Worm (Caenorhabditis elegans) whole organism, mixed stage, embryonic: Measurements from ENCODE around the gene T24B8.7.

Experiments used
- elt-3 ChIP-seq: fragments of 150-350 bp; optimal IDR thresholded peaks from 2 replicates; lab custom pipeline; 2014; ENCODE audit warnings: missing biosample characterization, missing genetic modification characterization
- mep-1 ChIP-seq: fragments of 150-350 bp; optimal IDR thresholded peaks from 2 replicates; lab custom pipeline; 2017; ENCODE audit warnings: missing biosample characterization, missing genetic modification reagents, missing genetic modification characterization, inconsistent platforms
- snpc-4 ChIP-seq: fragments of 150-350 bp; optimal IDR thresholded peaks from 2 replicates; lab custom pipeline; 2014; ENCODE audit warnings: missing biosample characterization, missing genetic modification characterization

ce11 chrII:9005067-9005466 lies 48.4 kb downstream of the T24B8.7 start, which contains the start of gene F44G4.7:
- TF ChIP-seq elt-3 (tag; lab: Kevin White, UChicago) (no peak), snpc-4 (tag; lab: Kevin White, UChicago) (no peak), mep-1 (tag; lab: Kevin White, UChicago) (no peak)
